Fruit fly (Drosophila melanogaster) whole organism, embryonic: Measurements from ENCODE around the gene Gr93d.

Source experiments
- ATbp ChIP-seq: fragments of 200-800 bp; sonication (Bioruptor generic); optimal IDR thresholded peaks from 2 replicates; lab custom pipeline; 2017; ENCODE audit warnings: missing biosample characterization, mild to moderate bottlenecking, missing genetic modification characterization, missing genetic modification reagents
- Aef1 ChIP-seq: fragments of 200-800 bp; sonication (Bioruptor generic); IDR thresholded peaks from 3 replicates; pipeline ENCODE4 v1.3.6; 2022; ENCODE audit warnings: missing biosample characterization, missing genetic modification characterization
- Atf3 ChIP-seq: fragments of 200-800 bp; sonication (Bioruptor generic); optimal IDR thresholded peaks from 3 replicates; lab custom pipeline; 2016; ENCODE audit warnings: missing biosample characterization, missing genetic modification characterization
- Atf6 ChIP-seq: fragments of 200-800 bp; sonication (Bioruptor generic); IDR thresholded peaks from 2 replicates; pipeline ENCODE4 v1.3.6; 2022; ENCODE audit warnings: missing biosample characterization, missing genetic modification characterization
- Bgb ChIP-seq: fragments of 200-800 bp; sonication (Bioruptor generic); IDR thresholded peaks from 2 replicates; pipeline ENCODE4 v1.3.6; 2022; ENCODE audit warnings: missing biosample characterization, missing genetic modification characterization; ENCODE audit not compliant: partially characterized antibody
- Bteb2 ChIP-seq: fragments of 200-800 bp; sonication (Bioruptor generic); optimal IDR thresholded peaks from 2 replicates; lab custom pipeline; 2016; ENCODE audit warnings: missing biosample characterization, missing genetic modification characterization
- CG10147 ChIP-seq: fragments of 200-800 bp; sonication (Bioruptor generic); optimal IDR thresholded peaks from 2 replicates; lab custom pipeline; 2019; ENCODE audit warnings: missing biosample characterization, mild to moderate bottlenecking, missing genetic modification characterization, moderate library complexity
- CG10462 ChIP-seq: fragments of 200-800 bp; sonication (Bioruptor generic); optimal IDR thresholded peaks from 2 replicates; lab custom pipeline; 2016; ENCODE audit warnings: missing biosample characterization, missing genetic modification characterization
- CG12219 ChIP-seq: fragments of 200-800 bp; sonication (Bioruptor generic); optimal IDR thresholded peaks from 3 replicates; lab custom pipeline; 2018; ENCODE audit warnings: missing biosample characterization, mild to moderate bottlenecking, missing genetic modification characterization
- CG12236 ChIP-seq: fragments of 200-800 bp; sonication (Bioruptor generic); optimal IDR thresholded peaks from 2 replicates; lab custom pipeline; 2016; ENCODE audit warnings: missing biosample characterization, missing genetic modification characterization
- CG12659 ChIP-seq: fragments of 200-800 bp; sonication (Bioruptor generic); optimal IDR thresholded peaks from 3 replicates; lab custom pipeline; 2017; ENCODE audit warnings: mild to moderate bottlenecking, missing biosample characterization, missing genetic modification reagents, missing genetic modification characterization
- CG13624 ChIP-seq: fragments of 200-800 bp; sonication (Bioruptor generic); optimal IDR thresholded peaks from 2 replicates; lab custom pipeline; 2016; ENCODE audit warnings: missing biosample characterization, missing genetic modification characterization
- CG14441 ChIP-seq: fragments of 200-800 bp; sonication (Bioruptor generic); IDR thresholded peaks from 2 replicates; pipeline ENCODE4 v1.3.6; 2022; ENCODE audit warnings: missing biosample characterization, missing genetic modification characterization
- CG16779 ChIP-seq: fragments of 200-800 bp; sonication (Bioruptor generic); IDR thresholded peaks from 2 replicates; pipeline ENCODE4 v1.3.6; 2022; ENCODE audit warnings: missing biosample characterization, missing genetic modification characterization
- CG16813 ChIP-seq: fragments of 200-800 bp; sonication (Bioruptor generic); IDR thresholded peaks from 3 replicates; pipeline ENCODE4 v1.3.6; 2022; ENCODE audit warnings: missing biosample characterization, missing genetic modification characterization; ENCODE audit not compliant: partially characterized antibody
- CG17328 ChIP-seq: fragments of 200-800 bp; sonication (Bioruptor generic); IDR thresholded peaks from 2 replicates; pipeline ENCODE4 v1.3.6; 2022; ENCODE audit warnings: missing biosample characterization, missing genetic modification characterization
- CG17359 ChIP-seq: fragments of 200-800 bp; sonication (Bioruptor generic); optimal IDR thresholded peaks from 3 replicates; lab custom pipeline; 2018; ENCODE audit warnings: missing biosample characterization, mild to moderate bottlenecking, missing genetic modification characterization, moderate library complexity
- CG17912 ChIP-seq: fragments of 200-800 bp; sonication (Bioruptor generic); optimal IDR thresholded peaks from 2 replicates; lab custom pipeline; 2018; ENCODE audit warnings: missing biosample characterization, mild to moderate bottlenecking, missing genetic modification characterization
- CG4328 ChIP-seq: fragments of 200-800 bp; sonication (Bioruptor generic); optimal IDR thresholded peaks from 3 replicates; lab custom pipeline; 2017; ENCODE audit warnings: missing biosample characterization, missing genetic modification reagents, missing genetic modification characterization
- CG4404 ChIP-seq: fragments of 200-800 bp; sonication (Bioruptor generic); IDR thresholded peaks from 2 replicates; pipeline ENCODE4 v1.3.6; 2022; ENCODE audit warnings: missing biosample characterization, missing genetic modification characterization
- CG4617 ChIP-seq: fragments of 200-800 bp; sonication (Bioruptor generic); optimal IDR thresholded peaks from 3 replicates; lab custom pipeline; 2016; ENCODE audit warnings: missing biosample characterization, missing genetic modification characterization, borderline replicate concordance
- CG4730 ChIP-seq: fragments of 200-800 bp; sonication (Bioruptor generic); IDR thresholded peaks from 2 replicates; pipeline ENCODE4 v1.3.6; 2022; ENCODE audit warnings: missing biosample characterization, missing genetic modification characterization
- CG7839 ChIP-seq: fragments of 200-800 bp; sonication (Bioruptor generic); optimal IDR thresholded peaks from 3 replicates; lab custom pipeline; 2018; ENCODE audit warnings: missing biosample characterization, mild to moderate bottlenecking, missing genetic modification characterization, moderate library complexity
- CG7987 ChIP-seq: fragments of 200-800 bp; sonication (Bioruptor generic); optimal IDR thresholded peaks from 2 replicates; lab custom pipeline; 2018; ENCODE audit warnings: missing biosample characterization, mild to moderate bottlenecking, missing genetic modification characterization, moderate library complexity
- CG8281 ChIP-seq: fragments of 200-800 bp; sonication (Bioruptor generic); optimal IDR thresholded peaks from 2 replicates; lab custom pipeline; 2018; ENCODE audit warnings: missing biosample characterization, mild to moderate bottlenecking, missing genetic modification characterization, moderate library complexity
- CG8359 ChIP-seq: fragments of 200-800 bp; sonication (Bioruptor generic); optimal IDR thresholded peaks from 2 replicates; lab custom pipeline; 2017; ENCODE audit warnings: missing biosample characterization, mild to moderate bottlenecking, missing genetic modification characterization, borderline replicate concordance
- CTCF ChIP-seq: fragments of 200-800 bp; sonication (Bioruptor generic); optimal IDR thresholded peaks from 2 replicates; lab custom pipeline; 2017; ENCODE audit warnings: missing biosample characterization, mild to moderate bottlenecking, missing genetic modification characterization, moderate library complexity
- Doc2 ChIP-seq: fragments of 200-800 bp; sonication (Bioruptor generic); IDR thresholded peaks from 2 replicates; pipeline ENCODE4 v1.3.6; 2022; ENCODE audit warnings: missing biosample characterization, missing genetic modification characterization
- E2f2 ChIP-seq: fragments of 200-800 bp; sonication (Bioruptor generic); IDR thresholded peaks from 2 replicates; pipeline ENCODE4 v1.3.6; 2022; ENCODE audit warnings: missing biosample characterization, missing genetic modification characterization
- Fer3 ChIP-seq: fragments of 200-800 bp; sonication (Bioruptor generic); optimal IDR thresholded peaks from 2 replicates; lab custom pipeline; 2018; ENCODE audit warnings: missing biosample characterization, mild to moderate bottlenecking, missing genetic modification characterization, moderate library complexity
- Hand ChIP-seq: fragments of 200-800 bp; sonication (Bioruptor generic); optimal IDR thresholded peaks from 2 replicates; lab custom pipeline; 2017; ENCODE audit warnings: mild to moderate bottlenecking, missing biosample characterization, missing genetic modification reagents, missing genetic modification characterization
- HmgZ ChIP-seq: fragments of 200-800 bp; sonication (Bioruptor generic); optimal IDR thresholded peaks from 2 replicates; lab custom pipeline; 2018; ENCODE audit warnings: missing biosample characterization, mild to moderate bottlenecking, missing genetic modification characterization
- Hr3 ChIP-seq: fragments of 200-800 bp; sonication (Bioruptor generic); optimal IDR thresholded peaks from 3 replicates; lab custom pipeline; 2016; ENCODE audit warnings: missing biosample characterization, missing genetic modification characterization
- Hr51 ChIP-seq, 2 experiments: fragments of 200-800 bp; sonication (Bioruptor generic); optimal IDR thresholded peaks; 2 replicates in 1 of 2; 3 replicates in 1 of 2; lab custom pipeline; 2016 to 2018; ENCODE audit warnings: missing biosample characterization in 2 of 2, missing genetic modification characterization in 2 of 2, mild to moderate bottlenecking in 1 of 2, moderate library complexity in 1 of 2
- Lhr ChIP-seq: fragments of 200-800 bp; sonication (Bioruptor generic); optimal IDR thresholded peaks from 3 replicates; lab custom pipeline; 2017; ENCODE audit warnings: mild to moderate bottlenecking, missing biosample characterization, missing genetic modification reagents, missing genetic modification characterization
- Lpt ChIP-seq: fragments of >200 bp; optimal IDR thresholded peaks from 2 replicates; lab custom pipeline; 2018; ENCODE audit warnings: missing biosample characterization, missing genetic modification characterization
- Scr ChIP-seq: fragments of 200-800 bp; sonication (Bioruptor generic); IDR thresholded peaks from 2 replicates; pipeline ENCODE4 v1.3.6; 2022; ENCODE audit warnings: missing biosample characterization, missing genetic modification characterization; ENCODE audit not compliant: partially characterized antibody
- Sox102F ChIP-seq: fragments of 200-800 bp; sonication (Bioruptor generic); optimal IDR thresholded peaks from 2 replicates; lab custom pipeline; 2018; ENCODE audit warnings: missing biosample characterization, mild to moderate bottlenecking, missing genetic modification characterization, moderate library complexity
- Tbp ChIP-seq: fragments of >200 bp; optimal IDR thresholded peaks from 2 replicates; lab custom pipeline; 2018; ENCODE audit warnings: missing biosample characterization, missing genetic modification characterization
- bowl ChIP-seq: fragments of 200-800 bp; sonication (Bioruptor generic); IDR thresholded peaks from 2 replicates; pipeline ENCODE4 v1.3.6; 2022; ENCODE audit warnings: missing biosample characterization, missing genetic modification characterization
- corto ChIP-seq: fragments of 200-800 bp; sonication (Bioruptor generic); optimal IDR thresholded peaks from 2 replicates; lab custom pipeline; 2016; ENCODE audit warnings: missing biosample characterization, mild to moderate bottlenecking, missing genetic modification characterization, moderate library complexity
- h ChIP-seq: fragments of >200 bp; optimal IDR thresholded peaks from 2 replicates; lab custom pipeline; 2017
- lbe ChIP-seq: fragments of 200-800 bp; sonication (Bioruptor generic); optimal IDR thresholded peaks from 2 replicates; lab custom pipeline; 2016; ENCODE audit warnings: missing biosample characterization, mild to moderate bottlenecking, missing genetic modification characterization
- lilli ChIP-seq: fragments of 200-800 bp; sonication (Bioruptor generic); optimal IDR thresholded peaks from 3 replicates; lab custom pipeline; 2016; ENCODE audit warnings: missing biosample characterization, missing genetic modification characterization
- onecut ChIP-seq: fragments of 200-800 bp; sonication (Bioruptor generic); IDR thresholded peaks from 2 replicates; pipeline ENCODE4 v1.3.6; 2022; ENCODE audit warnings: missing biosample characterization, missing genetic modification characterization
- org-1 ChIP-seq: fragments of 200-800 bp; sonication (Bioruptor generic); optimal IDR thresholded peaks from 2 replicates; lab custom pipeline; 2017; ENCODE audit warnings: missing biosample characterization, missing genetic modification characterization
- peb ChIP-seq: fragments of 200-800 bp; sonication (Bioruptor generic); IDR thresholded peaks from 2 replicates; pipeline ENCODE4 v1.3.6; 2022; ENCODE audit warnings: missing biosample characterization, missing genetic modification characterization
- repo ChIP-seq: fragments of 200-800 bp; sonication (Bioruptor generic); optimal IDR thresholded peaks from 2 replicates; lab custom pipeline; 2016; ENCODE audit warnings: missing biosample characterization, missing genetic modification characterization
- slou ChIP-seq: fragments of 200-800 bp; sonication (Bioruptor generic); optimal IDR thresholded peaks from 3 replicates; lab custom pipeline; 2016; ENCODE audit warnings: missing biosample characterization, missing genetic modification characterization
- sr ChIP-seq: fragments of 200-800 bp; sonication (Bioruptor generic); IDR thresholded peaks from 3 replicates; pipeline ENCODE4 v1.3.6; 2022; ENCODE audit warnings: missing biosample characterization, missing genetic modification characterization
- stc ChIP-seq: fragments of 200-800 bp; sonication (Bioruptor generic); IDR thresholded peaks from 2 replicates; pipeline ENCODE4 v1.3.6; 2022; ENCODE audit warnings: missing biosample characterization, missing genetic modification characterization
- zfh1 ChIP-seq: fragments of 200-800 bp; sonication (Bioruptor generic); IDR thresholded peaks from 3 replicates; pipeline ENCODE4 v1.3.6; 2022; ENCODE audit warnings: missing biosample characterization, missing genetic modification characterization

Gene Gr93d

DNA sequence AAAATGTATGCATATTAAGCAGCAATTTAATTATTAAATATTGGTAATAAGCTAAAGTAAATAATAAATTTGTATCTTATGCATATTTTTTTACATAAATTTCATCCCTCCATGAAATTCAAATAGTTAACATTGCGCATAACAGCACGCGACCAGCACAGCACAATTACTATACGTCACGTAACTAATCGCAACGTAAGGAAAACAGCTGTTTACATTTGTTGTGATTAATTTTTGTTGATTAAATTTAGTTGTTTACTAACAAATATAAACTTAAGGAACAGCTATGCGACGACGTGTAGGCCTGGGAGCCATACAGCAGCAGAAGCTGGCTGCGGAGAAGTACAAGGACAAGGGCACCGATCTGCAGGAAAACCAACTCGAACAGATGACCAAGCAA is 18.5 kb upstream of the Gr93d start, which contains the start of gene lsn (continued):
- no peak for TF ChIP-seq CG8281 (tag; lab: Kevin White, UChicago)
- TF ChIP-seq Doc2: no peak
- no peak for TF ChIP-seq Hand (GFP tag; lab: Kevin White, UChicago)
- TF ChIP-seq CG17328 (GFP tag; lab: Robert Waterston, UW): peak; percentile 18; the same call in 1 of the 2 replicates
- peak; percentile 36 for TF ChIP-seq CG4617 (GFP tag; lab: Kevin White, UChicago)
- no peak for TF ChIP-seq CTCF (GFP tag; lab: Kevin White, UChicago)
- TF ChIP-seq lbe (GFP tag; lab: Kevin White, UChicago): peak; percentile 6
- peak; percentile 37 for TF ChIP-seq ATbp (GFP tag; lab: Kevin White, UChicago)
- TF ChIP-seq repo (GFP tag; lab: Kevin White, UChicago): no peak
- no peak for TF ChIP-seq CG7987 (GFP tag; lab: Kevin White, UChicago)
- TF ChIP-seq peb (GFP tag; lab: Robert Waterston, UW): no peak
- no peak for TF ChIP-seq Aef1 (GFP tag; lab: Robert Waterston, UW)
- peak; percentile 4 for TF ChIP-seq Fer3 (tag; lab: Kevin White, UChicago)
- no peak for TF ChIP-seq Lpt (GFP tag; lab: Kevin White, UChicago)
- no peak for TF ChIP-seq CG16779 (GFP tag; lab: Robert Waterston, UW)
- no peak for TF ChIP-seq slou (GFP tag; lab: Kevin White, UChicago)
- TF ChIP-seq CG8359 (GFP tag; lab: Kevin White, UChicago): no peak
- TF ChIP-seq Hr3 (GFP tag; lab: Kevin White, UChicago): no peak
- TF ChIP-seq CG10462 (GFP tag; lab: Kevin White, UChicago): no peak
- TF ChIP-seq CG12659 (GFP tag; lab: Kevin White, UChicago): peak; percentile 36
- TF ChIP-seq bowl (GFP tag; lab: Robert Waterston, UW): no peak
- no peak for TF ChIP-seq h (lab: Kevin White, UChicago)
- no peak for TF ChIP-seq Bgb (GFP tag; lab: Robert Waterston, UW)
- TF ChIP-seq HmgZ (tag; lab: Kevin White, UChicago): peak; percentile 55
- TF ChIP-seq CG12236 (GFP tag; lab: Kevin White, UChicago): no peak
- TF ChIP-seq org-1 (GFP tag; lab: Kevin White, UChicago): no peak
- no peak for TF ChIP-seq corto
- no peak for TF ChIP-seq CG7839 (tag; lab: Kevin White, UChicago)
- TF ChIP-seq Hr51 (GFP tag; optimal IDR thresholded peaks at IDR 0.05; lab: Kevin White, UChicago): no peak
- peak; percentile 2 for TF ChIP-seq Lhr (GFP tag; lab: Kevin White, UChicago)
- TF ChIP-seq CG13624: no peak
- no peak for TF ChIP-seq CG4404 (GFP tag; lab: Robert Waterston, UW)
- 0 out of 2 replicates have a peak, but pooled peaks have one; percentile 11 for TF ChIP-seq stc
- TF ChIP-seq CG10147: peak; percentile 14
- no peak for TF ChIP-seq CG4730 (GFP tag; lab: Robert Waterston, UW)
- no peak for TF ChIP-seq zfh1
- no peak for TF ChIP-seq CG16813 (GFP tag; lab: Robert Waterston, UW)
- no peak for TF ChIP-seq lilli (GFP tag; lab: Kevin White, UChicago)
- TF ChIP-seq CG17359 (tag; lab: Kevin White, UChicago): no peak
- TF ChIP-seq CG4328 (GFP tag; lab: Kevin White, UChicago): no peak
- no peak for TF ChIP-seq sr (GFP tag; lab: Robert Waterston, UW)
- TF ChIP-seq Scr (GFP tag; lab: Robert Waterston, UW): no peak
- 0 out of 2 replicates have a peak, but pooled peaks have one; percentile 30 for TF ChIP-seq Atf6 (GFP tag; lab: Robert Waterston, UW)
- no peak for TF ChIP-seq CG12219 (GFP tag; lab: Kevin White, UChicago)
- no peak for TF ChIP-seq Atf3 (GFP tag; lab: Kevin White, UChicago)
- TF ChIP-seq Bteb2 (GFP tag; lab: Kevin White, UChicago): no peak
- peak; percentile 61 for TF ChIP-seq Sox102F (GFP tag; lab: Kevin White, UChicago)
- no peak for TF ChIP-seq onecut (GFP tag; lab: Robert Waterston, UW)
- peak; percentile 27 for TF ChIP-seq CG17912 (GFP tag; lab: Kevin White, UChicago)
- TF ChIP-seq CG14441: no peak
- peak; percentile 84 for TF ChIP-seq E2f2 (GFP tag; lab: Robert Waterston, UW)
- no peak for TF ChIP-seq Tbp
